Fruit fly (Drosophila melanogaster): ENCODE measurements around the gene CG34109.

- peak; percentile 56 for TF ChIP-seq CG14711 (tag; optimal IDR thresholded peaks at IDR 0.05)
- no peak for TF ChIP-seq ovo (GFP tag; optimal IDR thresholded peaks at IDR 0.05)
- peak; percentile 86 for TF ChIP-seq bab1 (GFP tag; optimal IDR thresholded peaks at IDR 0.05)
- TF ChIP-seq CG5204 (GFP tag; optimal IDR thresholded peaks at IDR 0.05) = no peak
- TF ChIP-seq cic (GFP tag; optimal IDR thresholded peaks at IDR 0.05) = no peak
- TF ChIP-seq toe (GFP tag; optimal IDR thresholded peaks at IDR 0.05) = no peak
- no peak for TF ChIP-seq Crg-1 (GFP tag; optimal IDR thresholded peaks at IDR 0.05)
- no peak for TF ChIP-seq Mnt (GFP tag; optimal IDR thresholded peaks at IDR 0.05)
- TF ChIP-seq tj (GFP tag; optimal IDR thresholded peaks at IDR 0.05) = no peak
- TF ChIP-seq CG33017 (tag; optimal IDR thresholded peaks at IDR 0.05) = no peak
- TF ChIP-seq pad (GFP tag; optimal IDR thresholded peaks at IDR 0.05) = peak; percentile 65
- TF ChIP-seq CG11617 (GFP tag; optimal IDR thresholded peaks at IDR 0.05) = no peak
These were observed 36.7 kb upstream of the CG34109 start for dm6 chr2L:10057236-10057635.
